Worm (Caenorhabditis elegans) whole organism, L3 larva: ENCODE results near the gene R12G8.1.

ENCODE experiments used
- ZK546.5 ChIP-seq: sonication (generic microtip); optimal IDR thresholded peaks from 2 replicates; lab custom pipeline; 2017; ENCODE audit warnings: missing biosample characterization, missing genetic modification characterization
- aly-2 ChIP-seq: fragments of 150-350 bp; optimal IDR thresholded peaks from 2 replicates; lab custom pipeline; 2014; ENCODE audit warnings: missing biosample characterization, missing genetic modification characterization
- ceh-16 ChIP-seq: sonication (generic microtip); optimal IDR thresholded peaks from 2 replicates; lab custom pipeline; 2017; ENCODE audit warnings: missing biosample characterization, missing genetic modification characterization
- ceh-28 ChIP-seq: fragments of 150-350 bp; optimal IDR thresholded peaks from 2 replicates; lab custom pipeline; 2014; ENCODE audit warnings: missing biosample characterization, missing genetic modification reagents, missing genetic modification characterization
- ceh-82 ChIP-seq: fragments of 150-350 bp; optimal IDR thresholded peaks from 2 replicates; lab custom pipeline; 2014; ENCODE audit warnings: missing biosample characterization, missing genetic modification characterization
- ceh-9 ChIP-seq: sonication (generic microtip); optimal IDR thresholded peaks from 2 replicates; lab custom pipeline; 2018; ENCODE audit warnings: missing biosample characterization, missing genetic modification characterization
- egl-5 ChIP-seq: fragments of 150-350 bp; optimal IDR thresholded peaks from 2 replicates; lab custom pipeline; 2017; ENCODE audit warnings: missing biosample characterization, missing genetic modification reagents, missing genetic modification characterization, inconsistent platforms
- elt-1 ChIP-seq: fragments of 150-350 bp; optimal IDR thresholded peaks from 2 replicates; lab custom pipeline; 2014; ENCODE audit warnings: missing biosample characterization, missing genetic modification characterization
- elt-2 ChIP-seq: sonication (generic microtip); optimal IDR thresholded peaks from 2 replicates; lab custom pipeline; 2016; ENCODE audit warnings: missing genetic modification reagents, mild to moderate bottlenecking, missing genetic modification characterization, missing compliant biosample characterization
- fkh-2 ChIP-seq: fragments of 150-350 bp; optimal IDR thresholded peaks from 2 replicates; lab custom pipeline; 2014; ENCODE audit warnings: missing biosample characterization, missing genetic modification reagents, missing genetic modification characterization
- fos-1 ChIP-seq: fragments of 150-350 bp; optimal IDR thresholded peaks from 2 replicates; lab custom pipeline; 2014; ENCODE audit warnings: missing biosample characterization, missing genetic modification characterization
- hmg-11 ChIP-seq: sonication (generic microtip); optimal IDR thresholded peaks from 2 replicates; lab custom pipeline; 2016; ENCODE audit warnings: missing genetic modification characterization, missing compliant biosample characterization
- lin-15B ChIP-seq: fragments of 150-350 bp; optimal IDR thresholded peaks from 2 replicates; lab custom pipeline; 2014; ENCODE audit warnings: missing biosample characterization, missing genetic modification characterization
- mdl-1 ChIP-seq: fragments of 150-350 bp; optimal IDR thresholded peaks from 2 replicates; lab custom pipeline; 2014; ENCODE audit warnings: missing biosample characterization, missing genetic modification characterization
- mml-1 ChIP-seq: fragments of 150-350 bp; sonication (generic microtip); optimal IDR thresholded peaks from 3 replicates; lab custom pipeline; 2014; ENCODE audit warnings: missing biosample characterization, missing genetic modification characterization
- nhr-11 ChIP-seq: fragments of 150-350 bp; optimal IDR thresholded peaks from 2 replicates; lab custom pipeline; 2014; ENCODE audit warnings: missing biosample characterization, missing genetic modification characterization
- nhr-12 ChIP-seq: fragments of 150-350 bp; optimal IDR thresholded peaks from 2 replicates; lab custom pipeline; 2014; ENCODE audit warnings: missing biosample characterization, missing genetic modification characterization
- nhr-23 ChIP-seq: fragments of 150-350 bp; optimal IDR thresholded peaks from 2 replicates; lab custom pipeline; 2014; ENCODE audit warnings: missing biosample characterization, missing genetic modification reagents, missing genetic modification characterization
- nhr-237 ChIP-seq: fragments of 150-350 bp; optimal IDR thresholded peaks from 2 replicates; lab custom pipeline; 2014; ENCODE audit warnings: missing biosample characterization, missing genetic modification characterization
- nhr-28 ChIP-seq: fragments of 150-350 bp; optimal IDR thresholded peaks from 2 replicates; lab custom pipeline; 2014; ENCODE audit warnings: missing biosample characterization, missing genetic modification characterization
- nhr-43 ChIP-seq: sonication (generic microtip); optimal IDR thresholded peaks from 2 replicates; lab custom pipeline; 2016; ENCODE audit warnings: mild to moderate bottlenecking, missing genetic modification characterization, missing compliant biosample characterization; ENCODE audit not compliant: poor library complexity, severe bottlenecking
- nhr-67 ChIP-seq: fragments of 150-350 bp; optimal IDR thresholded peaks from 2 replicates; lab custom pipeline; 2014; ENCODE audit warnings: missing biosample characterization, missing genetic modification characterization
- nhr-77 ChIP-seq: fragments of 150-350 bp; optimal IDR thresholded peaks from 2 replicates; lab custom pipeline; 2014; ENCODE audit warnings: missing biosample characterization, missing genetic modification characterization
- pha-4 ChIP-seq: fragments of 150-350 bp; optimal IDR thresholded peaks from 2 replicates; lab custom pipeline; 2014; ENCODE audit warnings: missing biosample characterization, missing genetic modification reagents, missing genetic modification characterization
- pqm-1 ChIP-seq: fragments of 150-350 bp; optimal IDR thresholded peaks from 2 replicates; lab custom pipeline; 2017; ENCODE audit warnings: missing biosample characterization, missing genetic modification characterization, inconsistent platforms
- sea-2 ChIP-seq: fragments of 150-350 bp; sonication (generic microtip); optimal IDR thresholded peaks from 4 replicates; lab custom pipeline; 2014; ENCODE audit warnings: missing biosample characterization, missing genetic modification reagents, missing genetic modification characterization
- snpc-4 ChIP-seq: fragments of 150-350 bp; optimal IDR thresholded peaks from 2 replicates; lab custom pipeline; 2014; ENCODE audit warnings: missing biosample characterization, missing genetic modification characterization
- unc-62 ChIP-seq: fragments of 150-350 bp; sonication (generic microtip); optimal IDR thresholded peaks from 4 replicates; lab custom pipeline; 2014; ENCODE audit warnings: missing biosample characterization, missing genetic modification reagents, missing genetic modification characterization
- ztf-11 ChIP-seq: fragments of 150-350 bp; optimal IDR thresholded peaks from 2 replicates; lab custom pipeline; 2014; ENCODE audit warnings: missing biosample characterization, missing genetic modification characterization
- ztf-4 ChIP-seq: fragments of 150-350 bp; optimal IDR thresholded peaks from 2 replicates; lab custom pipeline; 2014; ENCODE audit warnings: missing biosample characterization, missing genetic modification characterization

Gene R12G8.1

ce11 chrV:17784363-17784762 is 35.3 kb upstream of the R12G8.1 start:
- TF ChIP-seq elt-1 (tag; lab: Kevin White, UChicago) (no peak), ceh-9 (no peak), nhr-67 (tag; lab: Kevin White, UChicago) (no peak), pqm-1 (tag; lab: Kevin White, UChicago) (no peak), nhr-11 (tag; lab: Kevin White, UChicago) (no peak), mdl-1 (no peak), fkh-2 (tag; lab: Kevin White, UChicago) (no peak), lin-15B (tag; lab: Kevin White, UChicago) (no peak), ceh-28 (tag; lab: Kevin White, UChicago) (no peak), sea-2 (GFP tag; lab: Kevin White, UChicago) (no peak), aly-2 (tag; lab: Kevin White, UChicago) (no peak), nhr-77 (tag; lab: Kevin White, UChicago) (no peak), hmg-11 (tag; lab: Kevin White, UChicago) (no peak)

ce11 chrV:17783542-17783941 is 34.5 kb upstream of the R12G8.1 start, which contains the start of gene srab-12:
Gene srab-12 (minus strand): TSS chrV:17783642.
- TF ChIP-seq sea-2 (GFP tag; lab: Kevin White, UChicago) (no peak), ceh-82 (tag; lab: Kevin White, UChicago) (no peak), nhr-237 (no peak), fkh-2 (tag; lab: Kevin White, UChicago) (no peak), nhr-67 (tag; lab: Kevin White, UChicago) (no peak), pqm-1 (tag; lab: Kevin White, UChicago) (no peak), nhr-11 (tag; lab: Kevin White, UChicago) (no peak), nhr-23 (tag; lab: Kevin White, UChicago) (no peak), ztf-11 (no peak), mml-1 (tag; lab: Kevin White, UChicago) (no peak)

- TF ChIP-seq ztf-4 (tag; lab: Kevin White, UChicago) (no peak), nhr-28 (tag; lab: Kevin White, UChicago) (no peak), ceh-16 (tag; lab: Kevin White, UChicago) (no peak), ZK546.5 (tag; lab: Kevin White, UChicago) (no peak), pha-4 (tag; lab: Kevin White, UChicago) (peak; percentile 1), sea-2 (GFP tag; lab: Kevin White, UChicago) (no peak), egl-5 (no peak), elt-2 (tag; lab: Kevin White, UChicago) (peak; percentile 81), aly-2 (tag; lab: Kevin White, UChicago) (no peak), pqm-1 (tag; lab: Kevin White, UChicago) (peak; percentile 5), hmg-11 (tag; lab: Kevin White, UChicago) (no peak), nhr-237 (no peak)
Measured at ce11 chrV:17780285-17780684, 31.2 kb upstream of the R12G8.1 start.

- no peak for TF ChIP-seq nhr-28 (tag; lab: Kevin White, UChicago)
- no peak for TF ChIP-seq unc-62 (GFP tag; lab: Kevin White, UChicago)
- no peak for TF ChIP-seq nhr-12
- no peak for TF ChIP-seq fos-1 (tag; lab: Kevin White, UChicago)
- TF ChIP-seq mml-1 (tag; lab: Kevin White, UChicago) = no peak
- TF ChIP-seq ceh-9 = no peak
- TF ChIP-seq, all 47 proteins: peak for 0
Measured at ce11 chrV:17777624-17778023, 28.6 kb upstream of the R12G8.1 start, which contains the start of gene C47A10.12. Gene C47A10.12 (plus strand): TSS chrV:17777924.

DNA sequence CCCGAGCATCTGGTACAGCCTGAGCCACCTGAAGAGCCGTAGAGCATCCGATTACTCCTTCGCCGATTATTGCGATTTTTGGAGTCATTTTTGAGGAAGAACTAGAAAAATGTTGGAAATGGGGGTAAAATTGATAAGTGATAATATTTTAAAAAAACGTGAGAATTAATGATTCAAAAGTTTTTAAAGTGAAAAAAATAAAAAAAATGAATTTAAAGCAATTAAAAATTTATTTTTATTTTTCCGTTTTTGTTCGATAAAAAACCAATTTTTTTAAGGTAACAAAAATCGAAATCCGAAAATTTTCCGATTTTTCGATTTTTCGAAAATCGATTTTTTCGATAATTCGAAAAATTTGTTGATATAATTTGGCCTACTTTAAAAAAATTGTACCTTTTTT is 28.1 kb upstream of the R12G8.1 start, which contains the start of gene ddo-1:
Gene ddo-1, minus strand, starts transcription at position 101 of the 400 bp plus-strand sequence.
- no peak for TF ChIP-seq nhr-43 (tag; lab: Kevin White, UChicago)
- no peak for TF ChIP-seq sea-2 (GFP tag; lab: Kevin White, UChicago)

DNA sequence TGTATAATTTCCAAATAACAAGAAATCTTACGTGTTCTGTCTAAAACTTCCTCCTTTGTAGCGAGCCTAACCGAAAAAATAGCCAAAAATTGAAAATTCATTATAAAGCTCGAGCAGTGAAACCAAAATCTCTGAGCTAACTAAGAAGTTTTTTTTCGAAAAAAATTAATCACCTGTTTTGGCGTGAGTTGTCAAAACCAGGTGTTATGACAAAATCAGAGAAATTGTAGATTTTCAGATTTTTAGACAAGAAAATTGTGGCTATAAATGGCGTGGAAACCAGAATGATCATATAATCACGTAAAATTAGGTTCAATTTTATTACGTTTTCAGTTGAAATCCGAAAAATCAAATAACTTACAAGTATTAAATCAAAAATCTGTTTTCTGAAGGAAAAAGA is 24.1 kb upstream of the R12G8.1 start, which contains the start of gene sre-21:
Gene sre-21, minus strand, starts transcription at position 101 of the 400 bp plus-strand sequence.
- TF ChIP-seq pqm-1 (tag; lab: Kevin White, UChicago) = no peak
- TF ChIP-seq egl-5 = no peak
- TF ChIP-seq mdl-1 = no peak
- no peak for TF ChIP-seq unc-62 (GFP tag; lab: Kevin White, UChicago)
- no peak for TF ChIP-seq snpc-4 (tag; lab: Kevin White, UChicago)
